Fruit fly (Drosophila melanogaster): ENCODE measurements around the gene alpha-Man-IIa.
A peak's percentile ranks its signal among the peaks of the same experiment; 100 is the strongest.

The alpha-Man-IIa gene

DNA sequence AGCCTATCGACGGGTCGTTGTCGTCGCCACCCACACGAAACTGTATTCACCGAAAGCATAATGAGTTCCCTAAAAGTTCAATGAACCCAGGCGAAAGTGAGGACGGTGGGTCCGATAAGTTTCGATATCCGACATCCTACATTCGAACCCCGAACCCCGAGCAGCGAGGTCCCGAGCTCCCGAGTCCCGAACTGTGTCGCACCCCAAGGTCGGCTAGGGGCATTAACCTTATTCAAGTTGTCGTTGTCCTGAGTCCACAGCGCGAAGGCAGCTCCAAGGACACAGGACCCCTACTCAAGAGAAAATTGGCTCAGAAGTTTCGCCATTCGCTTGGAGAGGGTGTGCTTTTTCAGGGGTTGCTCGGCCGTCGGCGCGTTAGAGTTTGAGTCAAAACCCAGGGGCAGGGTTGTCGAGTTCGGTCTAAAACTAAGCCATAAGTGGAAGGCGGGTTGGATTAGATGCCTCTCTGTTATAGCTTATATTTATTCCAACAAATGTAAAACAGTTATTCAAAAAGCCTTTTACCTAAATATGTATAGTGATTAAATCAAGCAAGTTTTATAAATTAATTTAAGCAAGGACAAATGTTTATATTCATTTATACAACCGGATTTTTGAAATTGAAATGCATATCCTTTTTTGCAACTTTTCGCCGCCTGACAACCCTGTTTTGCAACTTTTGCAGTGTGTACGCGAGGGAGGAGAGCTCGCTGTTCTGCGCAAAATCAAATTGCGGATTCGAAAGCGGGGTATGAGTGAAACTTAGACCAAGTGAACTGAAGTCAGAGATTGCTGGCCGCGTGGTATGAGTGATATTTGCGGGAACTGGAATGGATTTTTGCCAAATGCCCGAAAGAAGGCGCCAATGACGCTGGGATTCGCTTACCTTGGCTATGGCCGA is 47.3 kb downstream of the alpha-Man-IIa start (continued):
- TF ChIP-seq ken (GFP tag; IDR thresholded peaks at IDR 0.05) (no peak), kah (GFP tag; optimal IDR thresholded peaks at IDR 0.05) (peak; percentile 28), HLH4C (GFP tag; IDR thresholded peaks at IDR 0.05; ENCODE audit: partially characterized antibody) (no peak), odd (GFP tag; optimal IDR thresholded peaks at IDR 0.05) (peak; percentile 66), CG11723 (GFP tag; optimal IDR thresholded peaks at IDR 0.05) (peak; percentile 49), fd3F (GFP tag; optimal IDR thresholded peaks at IDR 0.05) (peak; percentile 67), CG14965 (GFP tag; optimal IDR thresholded peaks at IDR 0.05; ENCODE audit: borderline replicate concordance) (no peak), nerfin-1 (tag; optimal IDR thresholded peaks at IDR 0.05) (peak; percentile 51), Bgb (GFP tag; IDR thresholded peaks at IDR 0.05; ENCODE audit: partially characterized antibody) (no peak), CG12391 (tag; optimal IDR thresholded peaks at IDR 0.05) (peak; percentile 71), CG6765 (GFP tag; optimal IDR thresholded peaks at IDR 0.05) (peak; percentile 71), grn (GFP tag; optimal IDR thresholded peaks at IDR 0.05) (no peak), CG2129 (GFP tag; IDR thresholded peaks at IDR 0.05; ENCODE audit: partially characterized antibody) (no peak), stc (GFP tag; IDR thresholded peaks at IDR 0.05) (peak; percentile 77), CG34224 (GFP tag; IDR thresholded peaks at IDR 0.05; ENCODE audit: partially characterized antibody) (no peak), CG17361 (GFP tag; IDR thresholded peaks at IDR 0.05) (peak; percentile 70), CG30431 (GFP tag; optimal IDR thresholded peaks at IDR 0.05) (peak; percentile 13), hth (optimal IDR thresholded peaks at IDR 0.05) (no peak), CG16779 (GFP tag; IDR thresholded peaks at IDR 0.05) (no peak), NC2α (GFP tag; optimal IDR thresholded peaks at IDR 0.05) (no peak), rib (GFP tag; IDR thresholded peaks at IDR 0.05) (no peak), Myb (GFP tag; optimal IDR thresholded peaks at IDR 0.05) (peak; percentile 27), mirr (GFP tag; optimal IDR thresholded peaks at IDR 0.05) (peak; percentile 45), CG7556 (GFP tag; optimal IDR thresholded peaks at IDR 0.05) (peak; percentile 92), CG17385 (GFP tag; optimal IDR thresholded peaks at IDR 0.05) (peak; percentile 68), Awh (GFP tag; IDR thresholded peaks at IDR 0.05) (no peak), CG33557 (GFP tag; optimal IDR thresholded peaks at IDR 0.05) (no peak), CG9437 (GFP tag; optimal IDR thresholded peaks at IDR 0.05) (peak; percentile 25), CG10654 (GFP tag; optimal IDR thresholded peaks at IDR 0.05) (peak; percentile 35), Stat92E (GFP tag; optimal IDR thresholded peaks at IDR 0.05) (no peak), tap (tag; optimal IDR thresholded peaks at IDR 0.05) (peak; percentile 71), CG2875 (GFP tag; optimal IDR thresholded peaks at IDR 0.05) (peak; percentile 6), wor (GFP tag; IDR thresholded peaks at IDR 0.05) (peak; percentile 31; the same call in 1 of the 2 replicates), unpg (GFP tag; optimal IDR thresholded peaks at IDR 0.05) (peak; percentile 68), CG7839 (tag; optimal IDR thresholded peaks at IDR 0.05) (peak; percentile 81), ranshi (GFP tag; IDR thresholded peaks at IDR 0.05) (0 out of 2 replicates have a peak, but pooled peaks have one; percentile 49), CG3726 (GFP tag; IDR thresholded peaks at IDR 0.05) (no peak), CG6689 (GFP tag; IDR thresholded peaks at IDR 0.05) (peak; percentile 51; the same call in 1 of the 2 replicates), Ssrp (tag; optimal IDR thresholded peaks at IDR 0.05) (peak; percentile 37), CG8924 (tag; optimal IDR thresholded peaks at IDR 0.05) (peak; percentile 79), Camta (GFP tag; optimal IDR thresholded peaks at IDR 0.05) (no peak), kni (GFP tag; optimal IDR thresholded peaks at IDR 0.05) (peak; percentile 9), E2f1 (GFP tag; IDR thresholded peaks at IDR 0.05) (peak; percentile 32; the same call in 1 of the 2 replicates), D19B (GFP tag; optimal IDR thresholded peaks at IDR 0.05) (peak; percentile 72), tll (GFP tag; optimal IDR thresholded peaks at IDR 0.05) (no peak), ems (GFP tag; optimal IDR thresholded peaks at IDR 0.05) (peak; percentile 65), CG31224 (GFP tag; IDR thresholded peaks at IDR 0.05) (no peak; the same call in 1 of the 2 replicates)
